Worm (Caenorhabditis elegans) whole organism, young adult: ENCODE results near the gene srh-44.

Source experiments
- B0035.1 ChIP-seq: sonication (generic microtip); optimal IDR thresholded peaks from 2 replicates; lab custom pipeline; 2016; ENCODE audit warnings: missing genetic modification characterization, mild to moderate bottlenecking, missing compliant biosample characterization, missing genotype, missing genetic modification reagents
- B0261.1 ChIP-seq: sonication (generic microtip); optimal IDR thresholded peaks from 2 replicates; lab custom pipeline; 2016; ENCODE audit warnings: mild to moderate bottlenecking, missing genetic modification characterization, moderate library complexity, missing compliant biosample characterization
- F10E7.11 ChIP-seq: sonication (generic microtip); optimal IDR thresholded peaks from 2 replicates; lab custom pipeline; 2017; ENCODE audit warnings: mild to moderate bottlenecking, missing genetic modification characterization, moderate library complexity, missing compliant biosample characterization
- F33H1.4 ChIP-seq: fragments of 200-800 bp; sonication (Bioruptor generic); IDR thresholded peaks from 2 replicates; pipeline ENCODE4 v1.3.6; 2022; ENCODE audit warnings: missing genetic modification reagents, missing genetic modification characterization, missing compliant biosample characterization
- F37B4.10 ChIP-seq: fragments of 200-800 bp; sonication (Bioruptor generic); IDR thresholded peaks from 2 replicates; pipeline ENCODE4 v1.3.6; 2022; ENCODE audit warnings: missing genetic modification characterization, missing compliant biosample characterization
- F57C9.4 ChIP-seq: sonication (generic microtip); optimal IDR thresholded peaks from 2 replicates; lab custom pipeline; 2017; ENCODE audit warnings: mild to moderate bottlenecking, missing genetic modification characterization, missing compliant biosample characterization
- K12H6.12 ChIP-seq: fragments of 200-800 bp; sonication (Bioruptor generic); optimal IDR thresholded peaks from 2 replicates; lab custom pipeline; 2018; ENCODE audit warnings: mild to moderate bottlenecking, missing genetic modification characterization, missing compliant biosample characterization
- Y79H2A.3 ChIP-seq: fragments of 200-800 bp; sonication (Bioruptor generic); conservative IDR thresholded peaks from 2 replicates; pipeline ENCODE4 v1.3.6; 2022; ENCODE audit warnings: missing genetic modification reagents, missing genetic modification characterization, missing compliant biosample characterization
- Y95B8A.8 ChIP-seq: fragments of 200-800 bp; sonication (Bioruptor generic); IDR thresholded peaks from 2 replicates; pipeline ENCODE4 v1.3.6; 2022; ENCODE audit warnings: missing genetic modification reagents, missing genetic modification characterization, missing compliant biosample characterization
- aptf-2 ChIP-seq: fragments of 200-800 bp; sonication (Bioruptor generic); conservative IDR thresholded peaks from 2 replicates; pipeline ENCODE4 v1.3.6; 2022; ENCODE audit warnings: missing genetic modification reagents, missing genetic modification characterization, missing compliant biosample characterization
- attf-5 ChIP-seq: fragments of 200-800 bp; sonication (Bioruptor generic); optimal IDR thresholded peaks from 2 replicates; lab custom pipeline; 2018; ENCODE audit warnings: mild to moderate bottlenecking, missing genetic modification characterization, missing compliant biosample characterization
- bed-2 ChIP-seq: fragments of 200-800 bp; sonication (Bioruptor generic); IDR thresholded peaks from 2 replicates; pipeline ENCODE4 v1.3.6; 2022; ENCODE audit warnings: missing genetic modification reagents, missing genetic modification characterization, missing compliant biosample characterization
- cebp-2 ChIP-seq: fragments of 200-800 bp; sonication (Bioruptor generic); IDR thresholded peaks from 2 replicates; pipeline ENCODE4 v1.3.6; 2022; ENCODE audit warnings: missing genetic modification characterization, missing compliant biosample characterization
- ceh-100 ChIP-seq: fragments of 200-800 bp; sonication (Bioruptor generic); IDR thresholded peaks from 2 replicates; pipeline ENCODE4 v1.3.6; 2022; ENCODE audit warnings: missing genetic modification reagents, missing genetic modification characterization, missing compliant biosample characterization
- ceh-27 ChIP-seq: fragments of 200-800 bp; sonication (Bioruptor generic); optimal IDR thresholded peaks from 2 replicates; lab custom pipeline; 2018; ENCODE audit warnings: mild to moderate bottlenecking, missing genetic modification characterization, moderate library complexity, missing compliant biosample characterization
- ceh-58 ChIP-seq: fragments of 200-800 bp; sonication (Bioruptor generic); IDR thresholded peaks from 2 replicates; pipeline ENCODE4 v1.3.6; 2022; ENCODE audit warnings: missing genetic modification characterization, missing compliant biosample characterization
- dpff-1 ChIP-seq: sonication (generic microtip); optimal IDR thresholded peaks from 2 replicates; lab custom pipeline; 2017; ENCODE audit warnings: mild to moderate bottlenecking, missing genetic modification characterization, missing compliant biosample characterization
- dpl-1 ChIP-seq: fragments of 150-350 bp; optimal IDR thresholded peaks from 2 replicates; lab custom pipeline; 2014; ENCODE audit warnings: missing biosample characterization, missing genetic modification reagents, missing genetic modification characterization
- egl-18 ChIP-seq: fragments of 200-800 bp; sonication (Bioruptor generic); IDR thresholded peaks from 2 replicates; pipeline ENCODE4 v1.3.6; 2022; ENCODE audit warnings: missing genetic modification reagents, missing genetic modification characterization, missing compliant biosample characterization
- egl-44 ChIP-seq: fragments of 200-800 bp; sonication (Bioruptor generic); IDR thresholded peaks from 2 replicates; pipeline ENCODE4 v1.3.6; 2022; ENCODE audit warnings: missing genetic modification reagents, missing genetic modification characterization, missing compliant biosample characterization
- ekl-4 ChIP-seq: fragments of 200-800 bp; sonication (Bioruptor generic); IDR thresholded peaks from 2 replicates; pipeline ENCODE4 v1.3.6; 2022; ENCODE audit warnings: missing genetic modification reagents, missing genetic modification characterization, missing compliant biosample characterization
- gei-17 ChIP-seq: fragments of 200-800 bp; sonication (Bioruptor generic); optimal IDR thresholded peaks from 2 replicates; lab custom pipeline; 2018; ENCODE audit warnings: mild to moderate bottlenecking, missing genetic modification characterization, missing compliant biosample characterization
- hmg-20 ChIP-seq: fragments of 200-800 bp; sonication (Bioruptor generic); IDR thresholded peaks from 2 replicates; pipeline ENCODE4 v1.3.6; 2022; ENCODE audit warnings: missing genetic modification reagents, missing genetic modification characterization, missing compliant biosample characterization
- lin-26 ChIP-seq: fragments of 200-800 bp; sonication (Bioruptor generic); IDR thresholded peaks from 2 replicates; pipeline ENCODE4 v1.3.6; 2022; ENCODE audit warnings: missing genetic modification reagents, missing genetic modification characterization, missing compliant biosample characterization
- lin-35 ChIP-seq, 3 experiments: fragments of 150-350 bp in 2 of 3; sonication (generic microtip) in 1 of 3; optimal IDR thresholded peaks; 2 replicates each; lab custom pipeline; 2014 to 2018; ENCODE audit warnings: missing biosample characterization in 3 of 3, missing genetic modification characterization in 3 of 3, missing genetic modification reagents in 3 of 3
- lin-54 ChIP-seq: fragments of 200-800 bp; sonication (Bioruptor generic); optimal IDR thresholded peaks from 2 replicates; lab custom pipeline; 2018; ENCODE audit warnings: mild to moderate bottlenecking, missing genetic modification characterization, missing compliant biosample characterization
- lir-1 ChIP-seq: fragments of 200-800 bp; sonication (Bioruptor generic); conservative IDR thresholded peaks from 2 replicates; pipeline ENCODE4 v1.3.6; 2022; ENCODE audit warnings: missing genetic modification reagents, missing genetic modification characterization, missing compliant biosample characterization
- lsl-1 ChIP-seq: fragments of 200-800 bp; sonication (Bioruptor generic); optimal IDR thresholded peaks from 2 replicates; lab custom pipeline; 2018; ENCODE audit warnings: mild to moderate bottlenecking, missing genetic modification characterization, moderate library complexity, missing compliant biosample characterization
- madf-3 ChIP-seq: fragments of 200-800 bp; sonication (Bioruptor generic); IDR thresholded peaks from 2 replicates; pipeline ENCODE4 v1.3.6; 2022; ENCODE audit warnings: missing genetic modification reagents, missing genetic modification characterization, missing compliant biosample characterization
- madf-6 ChIP-seq: fragments of 200-800 bp; sonication (Bioruptor generic); IDR thresholded peaks from 2 replicates; pipeline ENCODE4 v1.3.6; 2022; ENCODE audit warnings: missing genetic modification reagents, missing genetic modification characterization, missing compliant biosample characterization
- nhr-120 ChIP-seq: fragments of 200-800 bp; sonication (Bioruptor generic); IDR thresholded peaks from 2 replicates; pipeline ENCODE4 v1.3.6; 2022; ENCODE audit warnings: missing genetic modification characterization, missing compliant biosample characterization
- pha-4 ChIP-seq: fragments of 150-350 bp; sonication (generic microtip); optimal IDR thresholded peaks from 2 replicates; lab custom pipeline; 2014; ENCODE audit warnings: missing biosample characterization, missing genetic modification reagents, missing genetic modification characterization
- repo-1 ChIP-seq: sonication (generic microtip); optimal IDR thresholded peaks from 2 replicates; lab custom pipeline; 2017; ENCODE audit warnings: mild to moderate bottlenecking, missing genetic modification characterization, missing compliant biosample characterization
- sdz-38 ChIP-seq: sonication (generic microtip); optimal IDR thresholded peaks from 2 replicates; lab custom pipeline; 2016; ENCODE audit warnings: missing genotype, missing genetic modification characterization, missing compliant biosample characterization
- snpc-3.4 ChIP-seq: sonication (generic microtip); optimal IDR thresholded peaks from 2 replicates; lab custom pipeline; 2017; ENCODE audit warnings: missing genetic modification characterization, mild to moderate bottlenecking, missing compliant biosample characterization, antibody characterized with exemption, moderate library complexity, missing genotype, missing genetic modification reagents
- sptf-2 ChIP-seq: fragments of 200-800 bp; sonication (Bioruptor generic); optimal IDR thresholded peaks from 2 replicates; lab custom pipeline; 2018; ENCODE audit warnings: mild to moderate bottlenecking, missing genetic modification characterization, missing compliant biosample characterization
- tbp1 ChIP-seq: fragments of 200-800 bp; sonication (Bioruptor generic); optimal IDR thresholded peaks from 2 replicates; lab custom pipeline; 2018; ENCODE audit warnings: mild to moderate bottlenecking, missing genetic modification characterization, missing compliant biosample characterization
- unc-130 ChIP-seq: sonication (generic microtip); optimal IDR thresholded peaks from 2 replicates; lab custom pipeline; 2016; ENCODE audit warnings: missing genetic modification reagents, missing genetic modification characterization, missing compliant biosample characterization
- zim-3 ChIP-seq: sonication (generic microtip); optimal IDR thresholded peaks from 2 replicates; lab custom pipeline; 2017; ENCODE audit warnings: mild to moderate bottlenecking, missing genetic modification characterization, moderate library complexity, missing compliant biosample characterization
- ztf-22 ChIP-seq: fragments of 200-800 bp; sonication (Bioruptor generic); optimal IDR thresholded peaks from 2 replicates; lab custom pipeline; 2018; ENCODE audit warnings: mild to moderate bottlenecking, missing genetic modification characterization, moderate library complexity, missing compliant biosample characterization
- ztf-25 ChIP-seq: fragments of 200-800 bp; sonication (Bioruptor generic); IDR thresholded peaks from 2 replicates; pipeline ENCODE4 v1.3.6; 2022; ENCODE audit warnings: missing genetic modification reagents, missing genetic modification characterization, missing compliant biosample characterization
- ztf-26 ChIP-seq: sonication (generic microtip); optimal IDR thresholded peaks from 2 replicates; lab custom pipeline; 2017; ENCODE audit warnings: missing genetic modification characterization, missing compliant biosample characterization
- ztf-3 ChIP-seq: fragments of 200-800 bp; sonication (Bioruptor generic); optimal IDR thresholded peaks from 2 replicates; lab custom pipeline; 2018; ENCODE audit warnings: mild to moderate bottlenecking, missing genetic modification characterization, missing compliant biosample characterization

Gene srh-44

DNA sequence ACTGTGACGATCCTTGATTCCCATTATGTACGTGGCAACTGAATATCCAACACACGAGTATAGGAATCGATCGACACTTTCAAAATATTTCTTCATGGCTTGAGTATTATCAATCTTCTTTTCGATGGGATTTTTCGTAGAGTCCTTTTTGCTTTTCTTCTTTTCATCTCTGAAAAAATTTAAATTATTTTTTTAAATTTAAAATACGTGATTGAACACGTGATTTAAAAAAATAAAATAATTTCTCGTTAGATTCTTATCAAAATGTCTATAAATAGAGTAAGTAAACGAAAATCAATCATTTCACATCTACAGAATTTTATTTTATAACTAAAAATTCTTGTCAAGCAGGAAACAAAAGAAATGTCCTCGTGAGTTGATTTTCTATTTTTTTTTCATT is 6.4 kb downstream of the srh-44 start, which contains the start of gene Y62F5A.10:
Gene Y62F5A.10, plus strand, starts transcription at position 301 of the 400 bp plus-strand sequence.
- TF ChIP-seq sdz-38 (tag; lab: Kevin White, UChicago) (no peak), lin-26 (GFP tag; lab: Robert Waterston, UW) (no peak), madf-3 (GFP tag; lab: Robert Waterston, UW) (no peak), ztf-3 (GFP tag; lab: Kevin White, UChicago) (no peak), ztf-22 (no peak), aptf-2 (GFP tag; lab: Robert Waterston, UW) (no peak), hmg-20 (GFP tag; lab: Robert Waterston, UW) (no peak), dpff-1 (tag; lab: Kevin White, UChicago) (no peak), B0261.1 (no peak), F37B4.10 (GFP tag; lab: Robert Waterston, UW) (no peak), F57C9.4 (tag; lab: Kevin White, UChicago) (no peak), B0035.1 (tag; lab: Kevin White, UChicago) (no peak), sptf-2 (GFP tag; lab: Kevin White, UChicago) (no peak), lin-35 (GFP tag; optimal IDR thresholded peaks at IDR 0.05; lab: Kevin White, UChicago) (no peak), nhr-120 (GFP tag; lab: Robert Waterston, UW) (no peak), ceh-27 (no peak)

DNA sequence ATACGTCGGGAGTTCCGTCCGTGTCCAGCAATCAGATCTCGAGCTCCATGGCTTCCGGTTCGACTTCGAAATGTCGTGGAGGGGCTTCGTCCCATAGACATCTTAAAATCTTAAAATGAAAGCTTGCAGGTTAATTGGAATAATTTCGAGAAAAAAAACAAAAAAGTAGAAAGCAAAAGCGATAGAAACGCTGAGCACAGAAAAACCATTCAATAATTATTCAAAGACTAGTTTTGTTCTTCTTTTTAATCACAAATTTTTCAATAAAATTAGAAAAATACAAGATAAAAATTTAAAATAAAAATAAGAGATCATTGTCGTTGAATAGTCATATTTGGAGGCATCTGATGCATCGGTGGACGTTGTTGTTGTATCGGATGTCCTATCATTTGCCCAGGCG is 12.1 kb downstream of the srh-44 start, which contains the start of gene age-1:
Gene age-1, minus strand, starts transcription at position 101 of the 400 bp plus-strand sequence.
- TF ChIP-seq ekl-4 (GFP tag; lab: Robert Waterston, UW), result no peak
- no peak for TF ChIP-seq F33H1.4 (GFP tag; lab: Robert Waterston, UW)
- no peak for TF ChIP-seq Y79H2A.3 (GFP tag; lab: Robert Waterston, UW)
- TF ChIP-seq, all 124 proteins: peak for 0

- TF ChIP-seq pha-4 (tag; lab: Kevin White, UChicago) (no peak), gei-17 (GFP tag; lab: Kevin White, UChicago) (no peak), cebp-2 (GFP tag; lab: Robert Waterston, UW) (no peak), ztf-26 (no peak), F10E7.11 (tag; lab: Kevin White, UChicago) (no peak), snpc-3.4 (tag; lab: Kevin White, UChicago) (no peak), ceh-100 (0 out of 2 replicates have a peak, but pooled peaks have one; percentile 13), repo-1 (tag; lab: Kevin White, UChicago) (no peak), sdz-38 (tag; lab: Kevin White, UChicago) (no peak), K12H6.12 (tag; lab: Kevin White, UChicago) (no peak), lsl-1 (GFP tag; lab: Kevin White, UChicago) (no peak), madf-6 (GFP tag; lab: Robert Waterston, UW) (peak; percentile 39; the same call in 1 of the 2 replicates), bed-2 (no peak), lir-1 (no peak)
- TF ChIP-seq, all 124 proteins: peak for 2
Observed at ce11 chrII:11533716-11534115, 18.8 kb downstream of the srh-44 start, which contains the start of gene mdt-8. mdt-8 (minus strand) TSS chrII:11533816.

ce11 chrII:11534429-11535099 is 19.7 kb downstream of the srh-44 start, which contains the start of gene Y62F5A.12:
Y62F5A.12 (minus strand) TSS chrII:11534479.
- TF ChIP-seq tbp1 (GFP tag; lab: Kevin White, UChicago) (peak; percentile 71), lin-54 (GFP tag; lab: Kevin White, UChicago) (peak; percentile 92), egl-44 (peak; percentile 86; the same call in 1 of the 2 replicates), zim-3 (tag; lab: Kevin White, UChicago) (peak; percentile 66), unc-130 (GFP tag; lab: Kevin White, UChicago) (peak; percentile 88), ztf-25 (GFP tag; lab: Robert Waterston, UW) (peak; percentile 99), lin-35 (GFP tag; optimal IDR thresholded peaks at IDR 0.05; lab: Kevin White, UChicago) (peak in 1 of 3 experiments; percentile 84), dpl-1 (peak; percentile 60), attf-5 (GFP tag; lab: Kevin White, UChicago) (peak; percentile 94), ceh-58 (GFP tag; lab: Robert Waterston, UW) (peak; percentile 94; the same call in 1 of the 2 replicates), Y95B8A.8 (GFP tag; lab: Robert Waterston, UW) (peak; percentile 94), egl-18 (peak; percentile 86)
